Worm (Caenorhabditis elegans): ENCODE data around the gene ceh-60.

The ceh-60 gene

ce11 chrX:6530046-6530445, at the start of gene ceh-60:
TSS of gene ceh-60 (minus strand) at chrX:6530146.
- TF ChIP-seq egl-27 (tag; optimal IDR thresholded peaks at IDR 0.05) (no peak), nhr-237 (tag; optimal IDR thresholded peaks at IDR 0.05) (no peak), C34F6.9 (tag; optimal IDR thresholded peaks at IDR 0.05) (no peak)

- no peak for TF ChIP-seq dmd-4 (tag; optimal IDR thresholded peaks at IDR 0.05)
- no peak for TF ChIP-seq ceh-82 (tag; optimal IDR thresholded peaks at IDR 0.05)
- TF ChIP-seq alr-1 (tag; optimal IDR thresholded peaks at IDR 0.05) = no peak
- no peak for TF ChIP-seq sma-9 (GFP tag; optimal IDR thresholded peaks at IDR 0.05)
- no peak for TF ChIP-seq sma-9 (tag; optimal IDR thresholded peaks at IDR 0.05)
- TF ChIP-seq nhr-11 (tag; optimal IDR thresholded peaks at IDR 0.05) = no peak
- no peak for TF ChIP-seq ztf-11 (tag; optimal IDR thresholded peaks at IDR 0.05)
- no peak for TF ChIP-seq C34F6.9 (tag; optimal IDR thresholded peaks at IDR 0.05)
- TF ChIP-seq lin-11 (tag; optimal IDR thresholded peaks at IDR 0.05) = no peak
- no peak for TF ChIP-seq crh-2 (tag; optimal IDR thresholded peaks at IDR 0.05)
- no peak for TF ChIP-seq nhr-237 (tag; optimal IDR thresholded peaks at IDR 0.05)
- no peak for TF ChIP-seq elt-3 (tag; optimal IDR thresholded peaks at IDR 0.05)
- TF ChIP-seq egl-27 (tag; optimal IDR thresholded peaks at IDR 0.05) = no peak
- no peak for TF ChIP-seq unc-62 (GFP tag; optimal IDR thresholded peaks at IDR 0.05)
- no peak for TF ChIP-seq aly-2 (tag; optimal IDR thresholded peaks at IDR 0.05)
Observed at ce11 chrX:6575992-6576391, 46.0 kb upstream of the ceh-60 start.

- TF ChIP-seq dmd-4 (tag; optimal IDR thresholded peaks at IDR 0.05) (no peak), ztf-4 (tag; optimal IDR thresholded peaks at IDR 0.05) (no peak), ztf-1 (GFP tag; conservative IDR thresholded peaks at IDR 0.05) (no peak), crh-2 (tag; optimal IDR thresholded peaks at IDR 0.05) (no peak), mdl-1 (tag; optimal IDR thresholded peaks at IDR 0.05) (no peak), sem-4 (tag; optimal IDR thresholded peaks at IDR 0.05) (no peak), mab-5 (tag; optimal IDR thresholded peaks at IDR 0.05) (no peak), alr-1 (tag; optimal IDR thresholded peaks at IDR 0.05) (no peak), unc-55 (GFP tag; optimal IDR thresholded peaks at IDR 0.05) (no peak), nhr-6 (tag; optimal IDR thresholded peaks at IDR 0.05) (no peak), nhr-129 (tag; optimal IDR thresholded peaks at IDR 0.05) (no peak), egl-27 (tag; optimal IDR thresholded peaks at IDR 0.05) (no peak)
Observed at ce11 chrX:6572987-6573386, 43.0 kb upstream of the ceh-60 start.

ce11 chrX:6569624-6570023, 39.7 kb upstream of the ceh-60 start, which contains the start of gene dop-3:
TSS of gene dop-3 (minus strand) at chrX:6569724.
- TF ChIP-seq nhr-12 (tag; optimal IDR thresholded peaks at IDR 0.05) (no peak), dmd-4 (tag; optimal IDR thresholded peaks at IDR 0.05) (no peak), ZK546.5 (tag; optimal IDR thresholded peaks at IDR 0.05) (no peak), egl-27 (tag; optimal IDR thresholded peaks at IDR 0.05) (no peak)

- TF ChIP-seq nhr-129 (tag; optimal IDR thresholded peaks at IDR 0.05) = no peak
- TF ChIP-seq sma-9 (GFP tag; optimal IDR thresholded peaks at IDR 0.05) = no peak
- no peak for TF ChIP-seq sma-9 (tag; optimal IDR thresholded peaks at IDR 0.05)
- no peak for TF ChIP-seq Y55F3AM.14 (GFP tag; optimal IDR thresholded peaks at IDR 0.05)
- no peak for TF ChIP-seq ztf-1 (GFP tag; conservative IDR thresholded peaks at IDR 0.05)
Observed at ce11 chrX:6562378-6562856, 32.5 kb upstream of the ceh-60 start, which contains the start of gene aaim-1. TSS of gene aaim-1 (minus strand) at chrX:6562428.

- TF ChIP-seq nhr-23 (tag; optimal IDR thresholded peaks at IDR 0.05) (no peak), ama-1 (optimal IDR thresholded peaks at IDR 0.05) (no peak), unc-55 (GFP tag; optimal IDR thresholded peaks at IDR 0.05) (no peak), ztf-4 (tag; optimal IDR thresholded peaks at IDR 0.05) (no peak), nhr-6 (tag; optimal IDR thresholded peaks at IDR 0.05) (no peak), nhr-21 (tag; optimal IDR thresholded peaks at IDR 0.05) (no peak), lin-13 (GFP tag; optimal IDR thresholded peaks at IDR 0.05) (no peak), nhr-11 (tag; optimal IDR thresholded peaks at IDR 0.05) (no peak), peb-1 (tag; optimal IDR thresholded peaks at IDR 0.05) (no peak), nhr-12 (tag; optimal IDR thresholded peaks at IDR 0.05) (no peak), nhr-25 (tag; optimal IDR thresholded peaks at IDR 0.05) (no peak), sem-4 (tag; optimal IDR thresholded peaks at IDR 0.05) (no peak), ceh-16 (tag; optimal IDR thresholded peaks at IDR 0.05) (no peak), Y55F3AM.14 (GFP tag; optimal IDR thresholded peaks at IDR 0.05) (no peak), mab-5 (tag; optimal IDR thresholded peaks at IDR 0.05) (no peak), aly-2 (tag; optimal IDR thresholded peaks at IDR 0.05) (no peak), lin-11 (tag; optimal IDR thresholded peaks at IDR 0.05) (no peak), alr-1 (tag; optimal IDR thresholded peaks at IDR 0.05) (no peak)
Observed at ce11 chrX:6560495-6560894, 30.5 kb upstream of the ceh-60 start.
